Fruit fly (Drosophila melanogaster) whole organism, embryonic: ENCODE results near the gene sphe.

ENCODE experiments used
- B-H1 ChIP-seq: fragments of 200-800 bp; sonication (Bioruptor generic); IDR thresholded peaks from 3 replicates; pipeline ENCODE4 v1.3.6; 2022; ENCODE audit warnings: missing biosample characterization, missing genetic modification characterization
- CG11504 ChIP-seq: fragments of 200-800 bp; sonication (Bioruptor generic); optimal IDR thresholded peaks from 3 replicates; lab custom pipeline; 2019; ENCODE audit warnings: missing biosample characterization, mild to moderate bottlenecking, missing genetic modification characterization, moderate library complexity
- CG13123 ChIP-seq: fragments of 200-800 bp; sonication (Bioruptor generic); optimal IDR thresholded peaks from 2 replicates; lab custom pipeline; 2016; ENCODE audit warnings: missing biosample characterization, missing genetic modification characterization
- CG13424 ChIP-seq: fragments of 200-800 bp; sonication (Bioruptor generic); optimal IDR thresholded peaks from 2 replicates; lab custom pipeline; 2019; ENCODE audit warnings: missing biosample characterization, mild to moderate bottlenecking, missing genetic modification characterization, moderate library complexity
- CG13894 ChIP-seq: fragments of 200-800 bp; sonication (Bioruptor generic); optimal IDR thresholded peaks from 3 replicates; lab custom pipeline; 2018; ENCODE audit warnings: missing biosample characterization, mild to moderate bottlenecking, missing genetic modification characterization, moderate library complexity
- CG14050 ChIP-seq: fragments of 200-800 bp; sonication (Bioruptor generic); IDR thresholded peaks from 3 replicates; pipeline ENCODE4 v1.3.6; 2022; ENCODE audit warnings: missing biosample characterization, missing genetic modification characterization
- CG17186 ChIP-seq: fragments of 200-800 bp; sonication (Bioruptor generic); optimal IDR thresholded peaks from 3 replicates; lab custom pipeline; 2017; ENCODE audit warnings: missing biosample characterization, missing genetic modification reagents, missing genetic modification characterization
- CG1792 ChIP-seq: fragments of 200-800 bp; sonication (Bioruptor generic); optimal IDR thresholded peaks from 2 replicates; lab custom pipeline; 2016; ENCODE audit warnings: missing biosample characterization, missing genetic modification characterization
- CG2199 ChIP-seq: fragments of 200-800 bp; sonication (Bioruptor generic); IDR thresholded peaks from 3 replicates; pipeline ENCODE4 v1.3.6; 2022; ENCODE audit warnings: missing biosample characterization, missing genetic modification characterization
- CG31441 ChIP-seq: fragments of 200-800 bp; sonication (Bioruptor generic); IDR thresholded peaks from 2 replicates; pipeline ENCODE4 v1.3.6; 2022; ENCODE audit warnings: missing biosample characterization, missing genetic modification characterization
- CG3838 ChIP-seq: fragments of 200-800 bp; sonication (Bioruptor generic); optimal IDR thresholded peaks from 3 replicates; lab custom pipeline; 2016; ENCODE audit warnings: missing biosample characterization, missing genetic modification characterization
- CG4404 ChIP-seq: fragments of 200-800 bp; sonication (Bioruptor generic); IDR thresholded peaks from 2 replicates; pipeline ENCODE4 v1.3.6; 2022; ENCODE audit warnings: missing biosample characterization, missing genetic modification characterization
- CG6254 ChIP-seq: fragments of 200-800 bp; sonication (Bioruptor generic); optimal IDR thresholded peaks from 3 replicates; lab custom pipeline; 2017; ENCODE audit warnings: mild to moderate bottlenecking, missing biosample characterization, missing genetic modification reagents, missing genetic modification characterization
- CG6791 ChIP-seq: fragments of 200-800 bp; sonication (Bioruptor generic); IDR thresholded peaks from 3 replicates; pipeline ENCODE4 v1.3.6; 2022; ENCODE audit warnings: missing biosample characterization, missing genetic modification characterization; ENCODE audit not compliant: partially characterized antibody
- CG7556 ChIP-seq: fragments of 200-800 bp; sonication (Bioruptor generic); optimal IDR thresholded peaks from 2 replicates; lab custom pipeline; 2017; ENCODE audit warnings: missing biosample characterization, mild to moderate bottlenecking, missing genetic modification characterization
- CG9797 ChIP-seq: fragments of 200-800 bp; sonication (Bioruptor generic); optimal IDR thresholded peaks from 3 replicates; lab custom pipeline; 2018; ENCODE audit warnings: missing biosample characterization, mild to moderate bottlenecking, missing genetic modification characterization
- Chrac-16 ChIP-seq: fragments of 200-800 bp; sonication (Bioruptor generic); optimal IDR thresholded peaks from 3 replicates; lab custom pipeline; 2016; ENCODE audit warnings: missing biosample characterization, missing genetic modification characterization
- CoRest ChIP-seq: fragments of 200-800 bp; sonication (Bioruptor generic); optimal IDR thresholded peaks from 3 replicates; lab custom pipeline; 2018; ENCODE audit warnings: missing biosample characterization, mild to moderate bottlenecking, missing genetic modification characterization, moderate library complexity
- Dek ChIP-seq: fragments of 200-800 bp; sonication (Bioruptor generic); optimal IDR thresholded peaks from 3 replicates; lab custom pipeline; 2019; ENCODE audit warnings: missing biosample characterization, mild to moderate bottlenecking, missing genetic modification characterization, moderate library complexity
- Dip3 ChIP-seq: fragments of 200-800 bp; sonication (Bioruptor generic); optimal IDR thresholded peaks from 3 replicates; lab custom pipeline; 2016; ENCODE audit warnings: missing biosample characterization, missing genetic modification characterization
- Ets97D ChIP-seq: fragments of 200-800 bp; sonication (Bioruptor generic); optimal IDR thresholded peaks from 3 replicates; lab custom pipeline; 2016; ENCODE audit warnings: missing biosample characterization, missing genetic modification characterization
- H2.0 ChIP-seq: fragments of 200-800 bp; sonication (Bioruptor generic); IDR thresholded peaks from 2 replicates; pipeline ENCODE4 v1.3.6; 2022; ENCODE audit warnings: missing biosample characterization, missing genetic modification characterization
- HLH3B ChIP-seq: fragments of 200-800 bp; sonication (Bioruptor generic); IDR thresholded peaks from 2 replicates; pipeline ENCODE4 v1.3.6; 2022; ENCODE audit warnings: missing biosample characterization, missing genetic modification characterization
- HLHmδ ChIP-seq: fragments of 200-800 bp; sonication (Bioruptor generic); optimal IDR thresholded peaks from 2 replicates; lab custom pipeline; 2018; ENCODE audit warnings: missing biosample characterization, mild to moderate bottlenecking, missing genetic modification characterization, moderate library complexity
- HmgZ ChIP-seq: fragments of 200-800 bp; sonication (Bioruptor generic); optimal IDR thresholded peaks from 2 replicates; lab custom pipeline; 2018; ENCODE audit warnings: missing biosample characterization, mild to moderate bottlenecking, missing genetic modification characterization
- Hsf ChIP-seq: fragments of 200-800 bp; sonication (Bioruptor generic); optimal IDR thresholded peaks from 3 replicates; lab custom pipeline; 2016; ENCODE audit warnings: missing biosample characterization, missing genetic modification characterization
- Lhr ChIP-seq: fragments of 200-800 bp; sonication (Bioruptor generic); optimal IDR thresholded peaks from 3 replicates; lab custom pipeline; 2017; ENCODE audit warnings: mild to moderate bottlenecking, missing biosample characterization, missing genetic modification reagents, missing genetic modification characterization
- MTF-1 ChIP-seq: fragments of 200-800 bp; sonication (Bioruptor generic); optimal IDR thresholded peaks from 2 replicates; lab custom pipeline; 2018; ENCODE audit warnings: missing biosample characterization, mild to moderate bottlenecking, missing genetic modification characterization, borderline replicate concordance
- Max ChIP-seq: fragments of 200-800 bp; sonication (Bioruptor generic); optimal IDR thresholded peaks from 2 replicates; lab custom pipeline; 2016; ENCODE audit warnings: missing biosample characterization, mild to moderate bottlenecking, missing genetic modification characterization
- NFAT ChIP-seq: fragments of 200-800 bp; sonication (Bioruptor generic); IDR thresholded peaks from 2 replicates; pipeline ENCODE4 v1.3.6; 2022; ENCODE audit warnings: missing biosample characterization, missing genetic modification characterization
- NK7.1 ChIP-seq: fragments of 200-800 bp; sonication (Bioruptor generic); optimal IDR thresholded peaks from 3 replicates; lab custom pipeline; 2016; ENCODE audit warnings: missing biosample characterization, missing genetic modification characterization
- Six4 ChIP-seq: fragments of 200-800 bp; sonication (Bioruptor generic); optimal IDR thresholded peaks from 2 replicates; lab custom pipeline; 2016; ENCODE audit warnings: missing biosample characterization, missing genetic modification characterization
- Sry-δ ChIP-seq: fragments of 200-800 bp; sonication (Bioruptor generic); optimal IDR thresholded peaks from 2 replicates; lab custom pipeline; 2016; ENCODE audit warnings: missing biosample characterization, missing genetic modification characterization
- Xbp1 ChIP-seq: fragments of 200-800 bp; sonication (Bioruptor generic); optimal IDR thresholded peaks from 3 replicates; lab custom pipeline; 2016; ENCODE audit warnings: missing biosample characterization, mild to moderate bottlenecking, missing genetic modification characterization
- corto ChIP-seq: fragments of 200-800 bp; sonication (Bioruptor generic); optimal IDR thresholded peaks from 2 replicates; lab custom pipeline; 2016; ENCODE audit warnings: missing biosample characterization, mild to moderate bottlenecking, missing genetic modification characterization, moderate library complexity
- crc ChIP-seq: fragments of 200-800 bp; sonication (Bioruptor generic); optimal IDR thresholded peaks from 2 replicates; lab custom pipeline; 2016; ENCODE audit warnings: missing biosample characterization, missing genetic modification characterization
- crp ChIP-seq, 2 experiments: fragments of 200-800 bp; sonication (Bioruptor generic); optimal IDR thresholded peaks; 2 replicates in 1 of 2; 3 replicates in 1 of 2; lab custom pipeline; 2017; ENCODE audit warnings: missing biosample characterization in 2 of 2, missing genetic modification characterization in 2 of 2, mild to moderate bottlenecking in 1 of 2, moderate library complexity in 1 of 2
- en ChIP-seq: fragments of 200-800 bp; sonication (Bioruptor generic); optimal IDR thresholded peaks from 2 replicates; lab custom pipeline; 2016; ENCODE audit warnings: missing biosample characterization, missing genetic modification characterization
- fd64A ChIP-seq: fragments of 200-800 bp; sonication (Bioruptor generic); optimal IDR thresholded peaks from 3 replicates; lab custom pipeline; 2018; ENCODE audit warnings: missing biosample characterization, mild to moderate bottlenecking, missing genetic modification characterization
- gcm ChIP-seq: fragments of 200-800 bp; sonication (Bioruptor generic); optimal IDR thresholded peaks from 2 replicates; lab custom pipeline; 2019; ENCODE audit warnings: missing biosample characterization, mild to moderate bottlenecking, missing genetic modification characterization, moderate library complexity
- ind ChIP-seq: fragments of 200-800 bp; sonication (Bioruptor generic); optimal IDR thresholded peaks from 3 replicates; lab custom pipeline; 2016; ENCODE audit warnings: missing biosample characterization, missing genetic modification characterization
- klu ChIP-seq: fragments of 200-800 bp; sonication (Bioruptor generic); IDR thresholded peaks from 2 replicates; pipeline ENCODE4 v1.3.6; 2022; ENCODE audit warnings: missing biosample characterization, missing genetic modification characterization
- kni ChIP-seq: fragments of 200-800 bp; sonication (Bioruptor generic); optimal IDR thresholded peaks from 3 replicates; lab custom pipeline; 2017; ENCODE audit warnings: mild to moderate bottlenecking, missing biosample characterization, missing genetic modification reagents, missing genetic modification characterization
- lola ChIP-seq, 3 experiments: fragments of >200 bp in 2 of 3; fragments of 200-800 bp in 1 of 3; sonication (Bioruptor generic) in 1 of 3; optimal IDR thresholded peaks; 2 replicates each; lab custom pipeline; 2017 to 2019; ENCODE audit warnings: missing biosample characterization in 3 of 3, missing genetic modification characterization in 3 of 3, mild to moderate bottlenecking in 1 of 3, moderate library complexity in 1 of 3
- nerfin-2 ChIP-seq: fragments of 200-800 bp; sonication (Bioruptor generic); IDR thresholded peaks from 2 replicates; pipeline ENCODE4 v1.3.6; 2022; ENCODE audit warnings: missing biosample characterization, missing genetic modification characterization; ENCODE audit not compliant: partially characterized antibody
- sd ChIP-seq: fragments of 200-800 bp; sonication (Bioruptor generic); optimal IDR thresholded peaks from 3 replicates; lab custom pipeline; 2018; ENCODE audit warnings: missing biosample characterization, mild to moderate bottlenecking, missing genetic modification characterization, moderate library complexity
- trem ChIP-seq: fragments of 200-800 bp; optimal IDR thresholded peaks from 3 replicates; lab custom pipeline; 2019; ENCODE audit warnings: missing biosample characterization, mild to moderate bottlenecking, missing genetic modification characterization, moderate library complexity
- twi ChIP-seq: fragments of 200-800 bp; optimal IDR thresholded peaks from 2 replicates; lab custom pipeline; 2019; ENCODE audit warnings: missing biosample characterization, mild to moderate bottlenecking, missing genetic modification characterization, moderate library complexity
- zen2 ChIP-seq: fragments of 200-800 bp; sonication (Bioruptor generic); IDR thresholded peaks from 3 replicates; pipeline ENCODE4 v1.3.6; 2022; ENCODE audit warnings: missing biosample characterization, missing genetic modification characterization; ENCODE audit not compliant: partially characterized antibody
- zfh1 ChIP-seq: fragments of 200-800 bp; sonication (Bioruptor generic); IDR thresholded peaks from 3 replicates; pipeline ENCODE4 v1.3.6; 2022; ENCODE audit warnings: missing biosample characterization, missing genetic modification characterization

Gene sphe

dm6 chrX:16654931-16655409 is 46.8 kb downstream of the sphe start, which contains the start of the genes Nemp and r (continued):
- TF ChIP-seq ind (GFP tag; lab: Kevin White, UChicago) (no peak), B-H1 (no peak), Ets97D (GFP tag; lab: Kevin White, UChicago) (peak; percentile 29), lola (GFP tag; optimal IDR thresholded peaks at IDR 0.05; lab: Kevin White, UChicago) (no peak), CG6254 (GFP tag; lab: Kevin White, UChicago) (no peak), zen2 (GFP tag; lab: Robert Waterston, UW) (no peak), twi (no peak), en (GFP tag; lab: Kevin White, UChicago) (no peak), CG2199 (GFP tag; lab: Robert Waterston, UW) (no peak), CG7556 (GFP tag; lab: Kevin White, UChicago) (no peak), crp (GFP tag; optimal IDR thresholded peaks at IDR 0.05; lab: Kevin White, UChicago) (no peak), CG6791 (GFP tag; lab: Robert Waterston, UW) (peak; percentile 43; the same call in 1 of the 3 replicates), CG4404 (GFP tag; lab: Robert Waterston, UW) (no peak), MTF-1 (GFP tag; lab: Kevin White, UChicago) (no peak), CG13424 (tag; lab: Kevin White, UChicago) (no peak), H2.0 (no peak), Hsf (GFP tag; lab: Kevin White, UChicago) (no peak), CG13894 (tag; lab: Kevin White, UChicago) (no peak), Lhr (peak; percentile 80), trem (tag; lab: Kevin White, UChicago) (peak; percentile 24), CG3838 (no peak), Dek (tag; lab: Kevin White, UChicago) (no peak), CG11504 (tag; lab: Kevin White, UChicago) (peak; percentile 24), HLH3B (GFP tag; lab: Robert Waterston, UW) (no peak), crc (GFP tag; lab: Kevin White, UChicago) (no peak), klu (GFP tag; lab: Robert Waterston, UW) (no peak), nerfin-2 (GFP tag; lab: Robert Waterston, UW) (peak; percentile 36; the same call in 1 of the 2 replicates), CG1792 (GFP tag; lab: Kevin White, UChicago) (no peak), Sry-δ (GFP tag; lab: Kevin White, UChicago) (peak; percentile 65), NK7.1 (GFP tag; lab: Kevin White, UChicago) (no peak), gcm (GFP tag; lab: Kevin White, UChicago) (no peak), CG14050 (GFP tag; lab: Robert Waterston, UW) (no peak), corto (GFP tag; lab: Kevin White, UChicago) (no peak), sd (tag; lab: Kevin White, UChicago) (peak; percentile 39), CG13123 (no peak), HLHmδ (GFP tag; lab: Kevin White, UChicago) (no peak), CoRest (tag; lab: Kevin White, UChicago) (peak; percentile 38), fd64A (no peak), Dip3 (GFP tag; lab: Kevin White, UChicago) (no peak), CG31441 (peak; percentile 24; the same call in 1 of the 2 replicates), Chrac-16 (GFP tag; lab: Kevin White, UChicago) (no peak), kni (GFP tag; lab: Kevin White, UChicago) (no peak), HmgZ (peak; percentile 40), zfh1 (GFP tag; lab: Robert Waterston, UW) (no peak), Six4 (GFP tag; lab: Kevin White, UChicago) (no peak), CG9797 (GFP tag; lab: Kevin White, UChicago) (peak; percentile 55), Max (GFP tag; lab: Kevin White, UChicago) (no peak), NFAT (no peak), Xbp1 (GFP tag; lab: Kevin White, UChicago) (no peak), CG17186 (GFP tag; lab: Kevin White, UChicago) (peak; percentile 28)
